Fruit fly (Drosophila melanogaster): ENCODE results near the gene CG42726.

The CG42726 gene

DNA sequence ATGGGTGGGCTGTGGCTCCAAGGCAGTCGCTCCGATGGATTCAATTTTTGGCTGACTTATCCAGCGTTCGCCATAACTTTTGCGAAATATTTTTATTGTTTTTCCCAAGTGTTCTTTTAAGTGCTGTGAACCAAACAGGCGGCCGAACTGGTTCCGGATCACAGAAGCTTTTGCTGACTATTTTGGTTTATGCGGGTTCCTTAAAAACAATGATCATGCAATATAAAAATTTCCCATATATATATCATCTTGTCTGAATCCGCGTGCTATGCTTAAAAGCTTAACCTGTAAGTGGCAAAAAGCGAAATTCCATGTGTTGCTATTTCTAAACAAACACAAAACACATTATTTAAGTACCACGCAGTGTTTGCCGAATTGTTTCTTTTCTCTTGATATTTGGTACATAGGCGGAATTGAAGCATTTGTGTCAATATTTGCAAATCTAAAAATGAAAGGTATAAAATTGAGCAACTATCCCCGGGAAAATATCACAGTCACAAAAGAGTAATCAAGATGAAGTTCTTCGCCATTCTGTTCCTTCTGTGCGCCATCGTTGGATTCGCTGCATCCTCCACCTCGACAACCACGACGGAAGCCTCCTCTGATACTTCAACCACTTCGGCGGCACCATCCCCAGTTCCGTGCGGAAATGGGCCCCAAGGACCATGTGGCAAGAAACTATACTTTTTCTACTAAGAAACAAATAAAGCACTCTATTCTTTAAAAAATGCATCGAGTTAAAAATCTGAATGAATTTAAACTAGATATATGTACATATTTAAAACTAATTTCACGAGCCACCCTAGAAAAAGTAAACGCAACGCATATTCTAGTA lies 27.7 kb upstream of the CG42726 start, which contains the start of the genes CG6276 and CG44040:
Gene CG6276, minus strand, starts transcription at position 158 of the 835 bp plus-strand sequence.
Gene CG44040, plus strand, starts transcription at position 467 of the 835 bp plus-strand sequence.
- TF ChIP-seq D1 (tag; optimal IDR thresholded peaks at IDR 0.05) (no peak), CG12605 (GFP tag; IDR thresholded peaks at IDR 0.05) (0 out of 2 replicates have a peak, but pooled peaks have one; percentile 9), Pif1A (GFP tag; optimal IDR thresholded peaks at IDR 0.05) (no peak), CG32121 (GFP tag; IDR thresholded peaks at IDR 0.05) (peak; percentile 35), Pif1B (GFP tag; optimal IDR thresholded peaks at IDR 0.05) (no peak), gl (tag; optimal IDR thresholded peaks at IDR 0.05) (no peak), rn (GFP tag; IDR thresholded peaks at IDR 0.05) (0 out of 2 replicates have a peak, but pooled peaks have one; percentile 4), CG17806 (tag; optimal IDR thresholded peaks at IDR 0.05) (peak; percentile 44), CG9948 (tag; optimal IDR thresholded peaks at IDR 0.05) (peak; percentile 25), fd96Ca (GFP tag; IDR thresholded peaks at IDR 0.05) (peak; percentile 71), CG8301 (tag; optimal IDR thresholded peaks at IDR 0.05) (peak; percentile 59), CG13204 (GFP tag; optimal IDR thresholded peaks at IDR 0.05) (no peak), CG10348 (GFP tag; IDR thresholded peaks at IDR 0.05) (no peak), CG15710 (tag; optimal IDR thresholded peaks at IDR 0.05) (peak; percentile 46), CG34367 (tag; optimal IDR thresholded peaks at IDR 0.05) (peak; percentile 50), CG14655 (GFP tag; optimal IDR thresholded peaks at IDR 0.05) (no peak), CG8159 (tag; optimal IDR thresholded peaks at IDR 0.05) (peak; percentile 98), EcR (GFP tag; optimal IDR thresholded peaks at IDR 0.05) (no peak), Snoo (tag; optimal IDR thresholded peaks at IDR 0.05) (peak; percentile 61), CG4496 (GFP tag; IDR thresholded peaks at IDR 0.05) (peak; percentile 53; the same call in 2 of the 3 replicates), Ets98B (GFP tag; IDR thresholded peaks at IDR 0.05) (peak; percentile 73)

- TF ChIP-seq rn (GFP tag; IDR thresholded peaks at IDR 0.05) (no peak), CG17806 (tag; optimal IDR thresholded peaks at IDR 0.05) (no peak), CG13204 (GFP tag; optimal IDR thresholded peaks at IDR 0.05) (no peak), CG34367 (tag; optimal IDR thresholded peaks at IDR 0.05) (no peak), gl (tag; optimal IDR thresholded peaks at IDR 0.05) (no peak), CG8159 (tag; optimal IDR thresholded peaks at IDR 0.05) (no peak), CG32121 (GFP tag; IDR thresholded peaks at IDR 0.05) (no peak), D1 (tag; optimal IDR thresholded peaks at IDR 0.05) (no peak), Ets98B (GFP tag; IDR thresholded peaks at IDR 0.05) (no peak), fd96Ca (GFP tag; IDR thresholded peaks at IDR 0.05) (no peak), CG9948 (tag; optimal IDR thresholded peaks at IDR 0.05) (no peak), Snoo (tag; optimal IDR thresholded peaks at IDR 0.05) (no peak), CG14655 (GFP tag; optimal IDR thresholded peaks at IDR 0.05) (no peak), Pif1A (GFP tag; optimal IDR thresholded peaks at IDR 0.05) (no peak), CG12605 (GFP tag; IDR thresholded peaks at IDR 0.05) (no peak), Pif1B (GFP tag; optimal IDR thresholded peaks at IDR 0.05) (no peak)
These were observed 27.1 kb upstream of the CG42726 start, which contains the start of gene ear for dm6 chr3R:15320747-15321085. ear (plus strand) TSS chr3R:15320756.

dm6 chr3R:15328083-15328779 lies 19.6 kb upstream of the CG42726 start, which contains the start of the genes CG6236 and ea:
CG6236 (minus strand) TSS chr3R:15328269.
ea (plus strand) TSS chr3R:15328729.
- TF ChIP-seq CG17806 (tag; optimal IDR thresholded peaks at IDR 0.05) (no peak), rn (GFP tag; IDR thresholded peaks at IDR 0.05) (no peak), fd96Ca (GFP tag; IDR thresholded peaks at IDR 0.05) (no peak), Pif1A (GFP tag; optimal IDR thresholded peaks at IDR 0.05) (no peak), CG9948 (tag; optimal IDR thresholded peaks at IDR 0.05) (no peak), CG4496 (GFP tag; IDR thresholded peaks at IDR 0.05) (no peak), Pif1B (GFP tag; optimal IDR thresholded peaks at IDR 0.05) (no peak), CG8159 (tag; optimal IDR thresholded peaks at IDR 0.05) (no peak), CG10348 (GFP tag; IDR thresholded peaks at IDR 0.05) (no peak), CG13204 (GFP tag; optimal IDR thresholded peaks at IDR 0.05) (no peak), CG34367 (tag; optimal IDR thresholded peaks at IDR 0.05) (no peak), CG8301 (tag; optimal IDR thresholded peaks at IDR 0.05) (no peak), Snoo (tag; optimal IDR thresholded peaks at IDR 0.05) (no peak), CG32121 (GFP tag; IDR thresholded peaks at IDR 0.05) (no peak), EcR (GFP tag; optimal IDR thresholded peaks at IDR 0.05) (no peak), CG12605 (GFP tag; IDR thresholded peaks at IDR 0.05) (no peak), Ets98B (GFP tag; IDR thresholded peaks at IDR 0.05) (no peak), CG14655 (GFP tag; optimal IDR thresholded peaks at IDR 0.05) (no peak), gl (tag; optimal IDR thresholded peaks at IDR 0.05) (no peak), D1 (tag; optimal IDR thresholded peaks at IDR 0.05) (no peak)

DNA sequence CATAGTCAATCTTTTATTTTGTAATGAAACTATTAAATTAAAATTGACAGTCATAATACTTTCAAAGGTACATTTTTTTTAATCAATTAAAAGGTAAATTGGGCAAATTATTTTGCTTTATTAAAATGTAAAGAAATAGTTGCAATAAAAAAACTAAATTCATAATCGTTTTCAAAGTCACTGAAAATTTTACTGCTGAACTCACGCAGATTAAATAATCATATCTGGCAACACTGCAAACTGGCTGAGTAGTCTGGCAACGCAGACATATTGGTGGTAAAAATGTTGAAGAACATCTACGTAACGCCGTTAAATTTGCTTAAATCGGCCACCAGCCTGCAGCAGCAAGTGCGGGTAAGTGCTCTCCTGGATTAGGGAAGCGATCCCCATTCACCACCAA lies 17.4 kb upstream of the CG42726 start, which contains the start of gene mRpL9:
Gene mRpL9, plus strand, starts transcription at position 267 of the 400 bp plus-strand sequence.
- TF ChIP-seq CG12605 (GFP tag; IDR thresholded peaks at IDR 0.05) (no peak), CG15710 (tag; optimal IDR thresholded peaks at IDR 0.05) (peak; percentile 5)

dm6 chr3R:15332994-15333393 lies 14.9 kb upstream of the CG42726 start, which contains the start of the genes Fkbp39 and Cyfip:
Fkbp39 (minus strand) TSS chr3R:15333133.
Cyfip (plus strand) TSS chr3R:15333266.
- TF ChIP-seq rn (GFP tag; IDR thresholded peaks at IDR 0.05) = no peak
- TF ChIP-seq CG4496 (GFP tag; IDR thresholded peaks at IDR 0.05) = peak; percentile 11; the same call in 1 of the 3 replicates
